Worm (Caenorhabditis elegans) whole organism, L2 larva: ENCODE results near the gene F09B9.5.

Source experiments
- F13H6.1 ChIP-seq: sonication (generic microtip); optimal IDR thresholded peaks from 2 replicates; lab custom pipeline; 2016; ENCODE audit warnings: missing genetic modification characterization, missing compliant biosample characterization
- Y55F3AM.14 ChIP-seq: fragments of 200-800 bp; sonication (Bioruptor generic); optimal IDR thresholded peaks from 2 replicates; lab custom pipeline; 2018; ENCODE audit warnings: mild to moderate bottlenecking, missing genetic modification characterization, missing compliant biosample characterization
- ZK546.5 ChIP-seq: sonication (generic microtip); optimal IDR thresholded peaks from 2 replicates; lab custom pipeline; 2017; ENCODE audit warnings: missing biosample characterization, missing genetic modification characterization
- aly-2 ChIP-seq: fragments of 150-350 bp; optimal IDR thresholded peaks from 2 replicates; lab custom pipeline; 2014; ENCODE audit warnings: missing biosample characterization, missing genetic modification characterization
- ama-1 ChIP-seq: fragments of 150-350 bp; optimal IDR thresholded peaks from 2 replicates; lab custom pipeline; 2018; ENCODE audit warnings: inconsistent platforms
- ceh-16 ChIP-seq: fragments of 150-350 bp; optimal IDR thresholded peaks from 2 replicates; lab custom pipeline; 2014; ENCODE audit warnings: missing biosample characterization, missing genetic modification characterization
- ceh-82 ChIP-seq: fragments of 150-350 bp; optimal IDR thresholded peaks from 2 replicates; lab custom pipeline; 2014; ENCODE audit warnings: missing biosample characterization, missing genetic modification characterization
- crh-2 ChIP-seq: sonication (generic microtip); optimal IDR thresholded peaks from 2 replicates; lab custom pipeline; 2017; ENCODE audit warnings: missing biosample characterization, missing genetic modification characterization
- dmd-4 ChIP-seq: sonication (generic microtip); optimal IDR thresholded peaks from 2 replicates; lab custom pipeline; 2017; ENCODE audit warnings: missing biosample characterization, missing genetic modification characterization
- elt-1 ChIP-seq: fragments of 150-350 bp; optimal IDR thresholded peaks from 2 replicates; lab custom pipeline; 2014; ENCODE audit warnings: missing biosample characterization, missing genetic modification characterization
- elt-3 ChIP-seq: sonication (generic microtip); optimal IDR thresholded peaks from 2 replicates; lab custom pipeline; 2017; ENCODE audit warnings: missing biosample characterization, missing genetic modification characterization
- fos-1 ChIP-seq: fragments of 150-350 bp; optimal IDR thresholded peaks from 2 replicates; lab custom pipeline; 2014; ENCODE audit warnings: missing biosample characterization, missing genetic modification characterization
- gmeb-1 ChIP-seq: fragments of 150-350 bp; optimal IDR thresholded peaks from 2 replicates; lab custom pipeline; 2014; ENCODE audit warnings: missing biosample characterization, missing genetic modification characterization
- lin-11 ChIP-seq: fragments of 150-350 bp; sonication (generic microtip); optimal IDR thresholded peaks from 2 replicates; lab custom pipeline; 2014; ENCODE audit warnings: missing biosample characterization, missing genetic modification characterization, inconsistent platforms, mixed read lengths
- lin-13 ChIP-seq: fragments of 150-350 bp; optimal IDR thresholded peaks from 2 replicates; lab custom pipeline; 2014; ENCODE audit warnings: missing biosample characterization, missing genetic modification reagents, missing genetic modification characterization
- lin-39 ChIP-seq: fragments of 150-350 bp; optimal IDR thresholded peaks from 2 replicates; lab custom pipeline; 2014; ENCODE audit warnings: missing biosample characterization, missing genetic modification reagents, missing genetic modification characterization
- lsy-2 ChIP-seq, 2 experiments: fragments of 150-350 bp in 1 of 2; sonication (generic microtip) in 1 of 2; optimal IDR thresholded peaks; 2 replicates each; lab custom pipeline; 2014 to 2017; ENCODE audit warnings: missing biosample characterization in 2 of 2, missing genetic modification characterization in 2 of 2
- mbf-1 ChIP-seq: sonication (generic microtip); optimal IDR thresholded peaks from 2 replicates; lab custom pipeline; 2017; ENCODE audit warnings: missing biosample characterization, missing genetic modification characterization
- mdl-1 ChIP-seq, 2 experiments: fragments of 150-350 bp in 1 of 2; sonication (generic microtip) in 1 of 2; optimal IDR thresholded peaks; 2 replicates each; lab custom pipeline; 2017; ENCODE audit warnings: missing biosample characterization in 2 of 2, missing genetic modification characterization in 2 of 2
- nhr-10 ChIP-seq: sonication (generic microtip); optimal IDR thresholded peaks from 2 replicates; lab custom pipeline; 2017; ENCODE audit warnings: missing biosample characterization, missing genetic modification characterization
- nhr-12 ChIP-seq: fragments of 150-350 bp; optimal IDR thresholded peaks from 2 replicates; lab custom pipeline; 2014; ENCODE audit warnings: missing biosample characterization, missing genetic modification characterization
- nhr-129 ChIP-seq: fragments of 150-350 bp; optimal IDR thresholded peaks from 2 replicates; lab custom pipeline; 2014; ENCODE audit warnings: missing biosample characterization, missing genetic modification characterization
- nhr-21 ChIP-seq: fragments of 150-350 bp; optimal IDR thresholded peaks from 2 replicates; lab custom pipeline; 2014; ENCODE audit warnings: missing biosample characterization, missing genetic modification characterization
- nhr-237 ChIP-seq: fragments of 150-350 bp; optimal IDR thresholded peaks from 2 replicates; lab custom pipeline; 2014; ENCODE audit warnings: missing biosample characterization, missing genetic modification characterization
- nhr-25 ChIP-seq: fragments of 150-350 bp; sonication (generic microtip); optimal IDR thresholded peaks from 3 replicates; lab custom pipeline; 2014; ENCODE audit warnings: missing biosample characterization, missing genetic modification characterization
- sem-4 ChIP-seq: fragments of 150-350 bp; optimal IDR thresholded peaks from 2 replicates; lab custom pipeline; 2014; ENCODE audit warnings: missing biosample characterization, missing genetic modification reagents, missing genetic modification characterization
- skn-1 ChIP-seq: sonication (generic microtip); optimal IDR thresholded peaks from 2 replicates; lab custom pipeline; 2017; ENCODE audit warnings: missing biosample characterization, missing genetic modification characterization
- sma-3 ChIP-seq: sonication (generic microtip); optimal IDR thresholded peaks from 2 replicates; lab custom pipeline; 2016; ENCODE audit warnings: missing genetic modification reagents, missing genetic modification characterization, missing compliant biosample characterization
- sma-9 ChIP-seq, 2 experiments: fragments of 150-350 bp in 1 of 2; sonication (generic microtip) in 1 of 2; optimal IDR thresholded peaks; 2 replicates each; lab custom pipeline; 2014 to 2016; ENCODE audit warnings: missing genetic modification characterization in 2 of 2, mild to moderate bottlenecking in 1 of 2, missing biosample characterization in 1 of 2, missing compliant biosample characterization in 1 of 2, missing genetic modification reagents in 1 of 2, moderate library complexity in 1 of 2
- snpc-4 ChIP-seq: fragments of 150-350 bp; optimal IDR thresholded peaks from 2 replicates; lab custom pipeline; 2014; ENCODE audit warnings: missing biosample characterization, missing genetic modification characterization
- unc-39 ChIP-seq: fragments of 150-350 bp; optimal IDR thresholded peaks from 2 replicates; lab custom pipeline; 2014; ENCODE audit warnings: missing biosample characterization, missing genetic modification characterization
- unc-55 ChIP-seq: fragments of 150-350 bp; sonication (generic microtip); optimal IDR thresholded peaks from 3 replicates; lab custom pipeline; 2014; ENCODE audit warnings: missing biosample characterization, missing genetic modification reagents, missing genetic modification characterization
- unc-62 ChIP-seq: fragments of 150-350 bp; optimal IDR thresholded peaks from 2 replicates; lab custom pipeline; 2014; ENCODE audit warnings: missing biosample characterization, missing genetic modification reagents, missing genetic modification characterization
- zag-1 ChIP-seq: fragments of 150-350 bp; optimal IDR thresholded peaks from 2 replicates; lab custom pipeline; 2014; ENCODE audit warnings: missing biosample characterization, missing genetic modification characterization
- ztf-1 ChIP-seq: fragments of 200-800 bp; sonication (Bioruptor generic); conservative IDR thresholded peaks from 2 replicates; pipeline ENCODE4 v1.3.6; 2022; ENCODE audit warnings: missing genetic modification characterization, missing compliant biosample characterization
- ztf-11 ChIP-seq: sonication (generic microtip); optimal IDR thresholded peaks from 2 replicates; lab custom pipeline; 2017; ENCODE audit warnings: missing biosample characterization, missing genetic modification characterization

F09B9.5 gene

DNA sequence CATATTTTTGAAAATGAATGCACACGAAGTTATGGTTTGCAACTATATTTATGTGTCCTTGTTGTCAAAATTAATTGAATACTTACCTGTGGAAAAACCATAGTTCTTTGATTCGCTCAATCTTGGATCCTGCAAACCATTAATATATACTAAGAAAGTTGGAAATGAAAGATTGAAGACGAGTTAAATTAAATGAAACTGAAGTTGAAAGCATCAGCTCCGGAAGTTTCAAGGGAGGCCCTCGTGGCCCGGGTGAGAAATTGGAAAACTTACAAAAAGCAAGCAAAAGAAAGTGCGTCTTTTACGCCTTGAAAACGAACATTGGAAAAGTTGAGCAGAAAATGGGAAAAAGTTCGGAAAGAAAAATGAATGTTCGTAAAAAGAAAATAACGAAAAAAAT lies 21.5 kb upstream of the F09B9.5 start, which contains the start of gene unc-58:
Gene unc-58 (minus strand): TSS at position 101 of the 400 bp plus-strand sequence.
- TF ChIP-seq lin-13 (GFP tag; lab: Kevin White, UChicago) (no peak), skn-1 (tag; lab: Kevin White, UChicago) (no peak), ztf-1 (GFP tag; lab: Robert Waterston, UW) (no peak), sem-4 (tag; lab: Kevin White, UChicago) (no peak), dmd-4 (tag; lab: Kevin White, UChicago) (no peak), F13H6.1 (tag; lab: Kevin White, UChicago) (no peak), snpc-4 (tag; lab: Kevin White, UChicago) (no peak)
- TF ChIP-seq, all 48 proteins: peak for 0

- TF ChIP-seq ZK546.5 (tag; lab: Kevin White, UChicago) (no peak), elt-1 (no peak), nhr-21 (tag; lab: Kevin White, UChicago) (no peak), nhr-10 (tag; lab: Kevin White, UChicago) (no peak), nhr-12 (no peak), gmeb-1 (tag; lab: Kevin White, UChicago) (no peak), dmd-4 (tag; lab: Kevin White, UChicago) (no peak), nhr-25 (tag; lab: Kevin White, UChicago) (no peak), snpc-4 (tag; lab: Kevin White, UChicago) (no peak), unc-39 (tag; lab: Kevin White, UChicago) (no peak), lin-13 (GFP tag; lab: Kevin White, UChicago) (no peak), nhr-129 (tag; lab: Kevin White, UChicago) (no peak), zag-1 (no peak), aly-2 (tag; lab: Kevin White, UChicago) (no peak), Y55F3AM.14 (no peak), ceh-16 (tag; lab: Kevin White, UChicago) (no peak), lin-11 (no peak), ama-1 (no peak), ceh-82 (no peak), elt-3 (tag; lab: Kevin White, UChicago) (no peak)
- TF ChIP-seq, all 48 proteins: peak for 0
Observed at ce11 chrX:10138494-10138893, 16.1 kb upstream of the F09B9.5 start, which contains the start of gene moc-1. Gene moc-1, minus strand, starts transcription at chrX:10138620.

DNA sequence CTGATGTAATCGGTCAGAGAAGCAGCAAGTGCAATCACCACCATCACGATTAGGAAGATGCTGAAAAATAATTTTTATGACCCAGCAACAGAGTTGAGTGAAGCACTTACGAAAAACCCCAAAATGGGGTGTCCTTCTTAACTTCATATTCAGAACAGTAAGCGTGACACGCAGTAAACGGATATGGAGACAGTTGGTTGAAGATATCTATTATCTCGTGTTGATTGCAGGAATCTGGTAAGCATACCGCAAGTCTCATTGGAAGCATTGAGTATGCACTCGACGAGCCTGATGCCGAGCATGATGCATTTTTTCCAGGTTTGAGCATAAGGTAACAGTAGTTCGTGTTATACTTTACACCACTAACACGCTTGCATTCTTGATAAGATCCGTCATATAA lies 13.4 kb upstream of the F09B9.5 start:
- TF ChIP-seq ZK546.5 (tag; lab: Kevin White, UChicago): no peak
- no peak for TF ChIP-seq aly-2 (tag; lab: Kevin White, UChicago)
- no peak for TF ChIP-seq nhr-12
- TF ChIP-seq lin-39 (tag; lab: Kevin White, UChicago): no peak
- no peak for TF ChIP-seq ztf-11 (tag; lab: Kevin White, UChicago)
- no peak for TF ChIP-seq fos-1
- no peak for TF ChIP-seq ama-1
- TF ChIP-seq unc-62 (GFP tag; lab: Kevin White, UChicago): no peak
- TF ChIP-seq elt-1: no peak
- no peak for TF ChIP-seq unc-39 (tag; lab: Kevin White, UChicago)
- no peak for TF ChIP-seq nhr-237 (tag; lab: Kevin White, UChicago)
- TF ChIP-seq elt-3 (tag; lab: Kevin White, UChicago): no peak
- no peak for TF ChIP-seq mdl-1 (tag; optimal IDR thresholded peaks at IDR 0.05; lab: Kevin White, UChicago)

DNA sequence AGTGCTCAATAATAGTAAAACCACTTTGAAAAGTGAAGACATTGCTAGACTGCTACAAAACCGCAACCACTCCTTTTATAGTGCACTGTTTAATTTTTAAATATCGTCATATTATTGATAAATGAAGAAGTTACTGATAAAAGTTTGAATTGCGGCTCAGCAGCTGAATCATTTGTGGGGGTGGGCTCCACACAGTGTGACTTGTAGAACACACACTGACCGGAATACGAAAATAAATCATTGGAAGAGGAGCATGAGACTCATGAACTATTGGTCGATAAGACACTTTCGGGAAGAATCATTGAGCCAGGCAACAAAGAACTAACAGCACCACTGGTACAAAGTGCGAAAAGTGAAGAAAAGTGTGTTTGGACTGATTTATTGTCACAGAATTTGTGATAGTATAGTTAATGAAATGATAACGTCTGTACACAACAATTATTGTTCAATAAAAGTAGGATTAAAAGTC lies 12.6 kb upstream of the F09B9.5 start, which contains the start of gene oac-14:
Gene oac-14 (minus strand): TSS at position 51 of the 469 bp plus-strand sequence.
- no peak for TF ChIP-seq mbf-1
- TF ChIP-seq F13H6.1 (tag; lab: Kevin White, UChicago): peak; percentile 87
- TF ChIP-seq fos-1: peak; percentile 93
- peak; percentile 41 for TF ChIP-seq nhr-129 (tag; lab: Kevin White, UChicago)
- TF ChIP-seq gmeb-1 (tag; lab: Kevin White, UChicago): peak; percentile 51
- TF ChIP-seq sma-9 (GFP tag; optimal IDR thresholded peaks at IDR 0.05; lab: Kevin White, UChicago): peak; percentile 90
- TF ChIP-seq sma-9 (tag; optimal IDR thresholded peaks at IDR 0.05; lab: Kevin White, UChicago): no peak
- peak; percentile 47 for TF ChIP-seq sma-3 (GFP tag; lab: Kevin White, UChicago)
- TF ChIP-seq dmd-4 (tag; lab: Kevin White, UChicago): no peak
- TF ChIP-seq unc-55 (GFP tag; lab: Kevin White, UChicago): no peak
- peak in 1 of 2 experiments; percentile 12 for TF ChIP-seq lsy-2 (tag; optimal IDR thresholded peaks at IDR 0.05; lab: Kevin White, UChicago)
- TF ChIP-seq crh-2 (tag; lab: Kevin White, UChicago): peak; percentile 78
- TF ChIP-seq Y55F3AM.14: no peak
